Worm (Caenorhabditis elegans) whole organism, late embryonic: ENCODE measurements around the gene pxd-1.

ENCODE experiments used
- ceh-24 ChIP-seq: sonication (generic microtip); optimal IDR thresholded peaks from 2 replicates; lab custom pipeline; 2016; ENCODE audit warnings: mild to moderate bottlenecking, missing genetic modification characterization, missing compliant biosample characterization
- ceh-6 ChIP-seq: fragments of 200-800 bp; sonication (Bioruptor generic); optimal IDR thresholded peaks from 2 replicates; lab custom pipeline; 2018; ENCODE audit warnings: mild to moderate bottlenecking, missing genetic modification characterization, missing compliant biosample characterization
- nhr-11 ChIP-seq: fragments of 150-350 bp; optimal IDR thresholded peaks from 2 replicates; lab custom pipeline; 2014; ENCODE audit warnings: missing biosample characterization, missing genetic modification characterization
- pha-4 ChIP-seq: fragments of 150-350 bp; optimal IDR thresholded peaks from 2 replicates; lab custom pipeline; 2018; ENCODE audit warnings: missing biosample characterization, missing genetic modification reagents, missing genetic modification characterization
- pqm-1 ChIP-seq: sonication (generic microtip); optimal IDR thresholded peaks from 2 replicates; lab custom pipeline; 2016; ENCODE audit warnings: missing genetic modification characterization, missing compliant biosample characterization
- rnt-1 ChIP-seq: sonication (generic microtip); optimal IDR thresholded peaks from 2 replicates; lab custom pipeline; 2016; ENCODE audit warnings: missing genetic modification characterization, missing compliant biosample characterization
- sdc-2 ChIP-seq: sonication (generic microtip); optimal IDR thresholded peaks from 2 replicates; lab custom pipeline; 2016; ENCODE audit warnings: missing genotype, missing genetic modification characterization, missing compliant biosample characterization
- unc-86 ChIP-seq: sonication (generic microtip); optimal IDR thresholded peaks from 2 replicates; lab custom pipeline; 2016; ENCODE audit warnings: missing genetic modification characterization, missing compliant biosample characterization

DNA sequence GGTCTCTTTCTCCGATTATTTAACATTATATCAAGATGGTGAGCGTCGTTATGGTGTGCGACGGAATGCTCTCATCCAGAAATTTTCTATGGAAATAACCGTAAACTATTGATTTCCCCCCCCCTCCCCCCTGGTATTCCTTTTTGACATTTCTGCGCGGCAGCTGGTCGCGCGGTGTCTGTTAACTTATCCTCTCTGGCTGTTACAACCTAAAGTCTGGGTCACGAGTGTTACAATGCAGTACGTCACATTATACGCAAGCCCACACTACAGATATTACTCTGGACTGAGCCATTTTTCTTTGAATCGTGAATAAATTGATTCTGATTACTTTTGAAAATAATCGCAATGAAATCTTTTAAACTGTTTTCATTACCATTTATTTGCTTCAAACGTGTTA, 43.2 kb downstream of the pxd-1 start:
- TF ChIP-seq ceh-24 (tag; lab: Kevin White, UChicago) (no peak), nhr-11 (tag; lab: Kevin White, UChicago) (no peak), rnt-1 (tag; lab: Kevin White, UChicago) (no peak), sdc-2 (tag; lab: Kevin White, UChicago) (no peak), unc-86 (tag; lab: Kevin White, UChicago) (no peak), pqm-1 (no peak), ceh-6 (GFP tag; lab: Kevin White, UChicago) (no peak), pha-4 (tag; lab: Kevin White, UChicago) (no peak)
